Fruit fly (Drosophila melanogaster) whole organism, wandering third instar larva: Measurements from ENCODE around the gene CG6527.

Experiments
- Abd-B ChIP-seq: fragments of >200 bp; optimal IDR thresholded peaks from 2 replicates; lab custom pipeline; 2017; ENCODE audit warnings: missing biosample characterization, missing genetic modification characterization
- CG9705 ChIP-seq: fragments of 200-800 bp; sonication (Bioruptor generic); optimal IDR thresholded peaks from 2 replicates; lab custom pipeline; 2018; ENCODE audit warnings: missing biosample characterization, mild to moderate bottlenecking, missing genetic modification characterization
- Dfd ChIP-seq: fragments of >200 bp; optimal IDR thresholded peaks from 2 replicates; lab custom pipeline; 2017; ENCODE audit warnings: missing biosample characterization, missing genetic modification characterization
- Hr83 ChIP-seq: fragments of 200-300 bp; sonication (Bioruptor generic); optimal IDR thresholded peaks from 2 replicates; lab custom pipeline; 2016; ENCODE audit warnings: missing biosample characterization, mild to moderate bottlenecking, missing genetic modification characterization, moderate library complexity; ENCODE audit not compliant: poor library complexity, severe bottlenecking
- Sp1 ChIP-seq: fragments of 200-800 bp; sonication (Bioruptor generic); optimal IDR thresholded peaks from 3 replicates; lab custom pipeline; 2019; ENCODE audit warnings: missing biosample characterization, mild to moderate bottlenecking, missing genetic modification characterization, moderate library complexity
- br ChIP-seq: fragments of 200-800 bp; sonication (Bioruptor generic); optimal IDR thresholded peaks from 2 replicates; lab custom pipeline; 2016; ENCODE audit warnings: missing biosample characterization, missing genetic modification characterization
- dmrt93B ChIP-seq: fragments of 200-800 bp; sonication (Bioruptor generic); optimal IDR thresholded peaks from 2 replicates; lab custom pipeline; 2018; ENCODE audit warnings: missing biosample characterization, mild to moderate bottlenecking, missing genetic modification characterization
- fru ChIP-seq: fragments of 200-800 bp; sonication (Bioruptor generic); optimal IDR thresholded peaks from 3 replicates; lab custom pipeline; 2016; ENCODE audit warnings: missing biosample characterization, mild to moderate bottlenecking, missing genetic modification characterization
- h ChIP-seq: fragments of 200-800 bp; sonication (Bioruptor generic); optimal IDR thresholded peaks from 3 replicates; lab custom pipeline; 2016; ENCODE audit warnings: missing biosample characterization, mild to moderate bottlenecking, missing genetic modification characterization
- lola ChIP-seq: fragments of >200 bp; optimal IDR thresholded peaks from 2 replicates; lab custom pipeline; 2017; ENCODE audit warnings: missing biosample characterization, missing genetic modification characterization
- psq ChIP-seq: fragments of 200-800 bp; sonication (Bioruptor generic); optimal IDR thresholded peaks from 3 replicates; lab custom pipeline; 2017; ENCODE audit warnings: missing biosample characterization, mild to moderate bottlenecking, missing genetic modification characterization, moderate library complexity
- sage ChIP-seq: fragments of 200-800 bp; sonication (Bioruptor generic); optimal IDR thresholded peaks from 2 replicates; lab custom pipeline; 2016; ENCODE audit warnings: missing biosample characterization, mild to moderate bottlenecking, missing genetic modification characterization
- usp ChIP-seq: fragments of >200 bp; optimal IDR thresholded peaks from 2 replicates; lab custom pipeline; 2017; ENCODE audit warnings: missing biosample characterization, missing genetic modification characterization

DNA sequence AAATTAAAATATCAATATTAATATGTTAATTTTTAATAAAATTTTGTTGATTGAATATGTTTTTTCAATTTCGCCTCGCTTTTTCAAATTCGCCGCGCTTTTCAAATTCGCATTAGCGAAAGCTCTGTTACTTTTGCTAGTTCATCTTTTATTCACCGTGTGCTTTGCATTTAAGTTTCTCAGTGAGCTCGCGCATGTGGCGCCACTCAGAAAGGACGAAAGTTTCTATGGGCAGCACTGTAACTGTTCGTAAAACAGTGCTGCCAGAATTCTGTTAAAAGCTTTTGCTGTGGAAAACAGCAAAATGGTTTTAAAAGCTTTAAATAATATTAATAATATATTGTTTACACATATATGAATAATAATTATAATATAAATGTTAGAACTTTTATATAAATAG is 50.9 kb downstream of the CG6527 start:
- TF ChIP-seq Sp1 (GFP tag; lab: Kevin White, UChicago) (no peak), Hr83 (GFP tag; lab: Kevin White, UChicago) (no peak), h (no peak), dmrt93B (no peak), CG9705 (GFP tag; lab: Kevin White, UChicago) (no peak), usp (GFP tag; lab: Kevin White, UChicago) (no peak), sage (GFP tag; lab: Kevin White, UChicago) (no peak), lola (GFP tag; lab: Kevin White, UChicago) (no peak), fru (GFP tag; lab: Kevin White, UChicago) (no peak), Abd-B (no peak), psq (GFP tag; lab: Kevin White, UChicago) (no peak), Dfd (GFP tag; lab: Kevin White, UChicago) (no peak), br (GFP tag; lab: Kevin White, UChicago) (no peak)
